Fruit fly (Drosophila melanogaster) whole organism, embryonic: Measurements from ENCODE around the gene nudC.

Source experiments
- Awh ChIP-seq: fragments of 200-800 bp; sonication (Bioruptor generic); IDR thresholded peaks from 2 replicates; pipeline ENCODE4, ENCODE4 v1.3.6; 2022; ENCODE audit warnings: missing biosample characterization, missing genetic modification characterization
- CG1024 ChIP-seq: fragments of 200-800 bp; sonication (Bioruptor generic); IDR thresholded peaks from 2 replicates; pipeline ENCODE4 v1.3.6; 2022; ENCODE audit warnings: missing biosample characterization, missing genetic modification characterization
- CG10462 ChIP-seq: fragments of 200-800 bp; sonication (Bioruptor generic); optimal IDR thresholded peaks from 2 replicates; lab custom pipeline; 2016; ENCODE audit warnings: missing biosample characterization, missing genetic modification characterization
- CG11723 ChIP-seq: fragments of 200-800 bp; sonication (Bioruptor generic); optimal IDR thresholded peaks from 2 replicates; lab custom pipeline; 2017; ENCODE audit warnings: missing biosample characterization, mild to moderate bottlenecking, missing genetic modification characterization
- CG12219 ChIP-seq: fragments of 200-800 bp; sonication (Bioruptor generic); optimal IDR thresholded peaks from 3 replicates; lab custom pipeline; 2018; ENCODE audit warnings: missing biosample characterization, mild to moderate bottlenecking, missing genetic modification characterization
- CG12659 ChIP-seq: fragments of 200-800 bp; sonication (Bioruptor generic); optimal IDR thresholded peaks from 3 replicates; lab custom pipeline; 2017; ENCODE audit warnings: mild to moderate bottlenecking, missing biosample characterization, missing genetic modification reagents, missing genetic modification characterization
- CG15514 ChIP-seq: fragments of 200-800 bp; sonication (Bioruptor generic); optimal IDR thresholded peaks from 3 replicates; lab custom pipeline; 2017; ENCODE audit warnings: missing biosample characterization, missing genetic modification characterization, mild to moderate bottlenecking, moderate library complexity, missing genetic modification reagents
- CG15696 ChIP-seq: fragments of 200-800 bp; sonication (Bioruptor generic); optimal IDR thresholded peaks from 2 replicates; lab custom pipeline; 2019; ENCODE audit warnings: missing biosample characterization, mild to moderate bottlenecking, missing genetic modification characterization, moderate library complexity
- CG17612 ChIP-seq: fragments of 200-800 bp; sonication (Bioruptor generic); IDR thresholded peaks from 2 replicates; pipeline ENCODE4 v1.3.6; 2022; ENCODE audit warnings: missing biosample characterization, missing genetic modification characterization
- CG2875 ChIP-seq: fragments of 200-800 bp; sonication (Bioruptor generic); optimal IDR thresholded peaks from 2 replicates; lab custom pipeline; 2017; ENCODE audit warnings: missing biosample characterization, mild to moderate bottlenecking, missing genetic modification characterization, missing genetic modification reagents
- CG31441 ChIP-seq: fragments of 200-800 bp; sonication (Bioruptor generic); IDR thresholded peaks from 2 replicates; pipeline ENCODE4 v1.3.6; 2022; ENCODE audit warnings: missing biosample characterization, missing genetic modification characterization
- CG33213 ChIP-seq: fragments of 200-800 bp; sonication (Bioruptor generic); optimal IDR thresholded peaks from 3 replicates; lab custom pipeline; 2016; ENCODE audit warnings: missing biosample characterization, missing genetic modification characterization
- CG7556 ChIP-seq: fragments of 200-800 bp; sonication (Bioruptor generic); optimal IDR thresholded peaks from 2 replicates; lab custom pipeline; 2017; ENCODE audit warnings: missing biosample characterization, mild to moderate bottlenecking, missing genetic modification characterization
- CG7839 ChIP-seq: fragments of 200-800 bp; sonication (Bioruptor generic); optimal IDR thresholded peaks from 3 replicates; lab custom pipeline; 2018; ENCODE audit warnings: missing biosample characterization, mild to moderate bottlenecking, missing genetic modification characterization, moderate library complexity
- CG9932 ChIP-seq: fragments of 200-800 bp; sonication (Bioruptor generic); IDR thresholded peaks from 2 replicates; pipeline ENCODE4 v1.3.6; 2022; ENCODE audit warnings: missing biosample characterization, missing genetic modification characterization
- CoRest ChIP-seq: fragments of 200-800 bp; sonication (Bioruptor generic); optimal IDR thresholded peaks from 3 replicates; lab custom pipeline; 2018; ENCODE audit warnings: missing biosample characterization, mild to moderate bottlenecking, missing genetic modification characterization, moderate library complexity
- Dek ChIP-seq: fragments of 200-800 bp; sonication (Bioruptor generic); optimal IDR thresholded peaks from 3 replicates; lab custom pipeline; 2019; ENCODE audit warnings: missing biosample characterization, mild to moderate bottlenecking, missing genetic modification characterization, moderate library complexity
- Drgx ChIP-seq: fragments of 200-800 bp; sonication (Bioruptor generic); IDR thresholded peaks from 2 replicates; pipeline ENCODE4 v1.3.6; 2022; ENCODE audit warnings: missing biosample characterization, missing genetic modification characterization
- E2f2 ChIP-seq: fragments of 200-800 bp; sonication (Bioruptor generic); IDR thresholded peaks from 2 replicates; pipeline ENCODE4 v1.3.6; 2022; ENCODE audit warnings: missing biosample characterization, missing genetic modification characterization
- Eip74EF ChIP-seq, 2 experiments: fragments of 200-800 bp in 1 of 2; fragments of >200 bp in 1 of 2; sonication (Bioruptor generic) in 1 of 2; optimal IDR thresholded peaks; 2 replicates each; lab custom pipeline; 2017 to 2019; ENCODE audit warnings: missing biosample characterization in 2 of 2, missing genetic modification characterization in 2 of 2, mild to moderate bottlenecking in 1 of 2, moderate library complexity in 1 of 2
- H2.0 ChIP-seq: fragments of 200-800 bp; sonication (Bioruptor generic); IDR thresholded peaks from 2 replicates; pipeline ENCODE4 v1.3.6; 2022; ENCODE audit warnings: missing biosample characterization, missing genetic modification characterization
- HLH4C ChIP-seq: fragments of 200-800 bp; sonication (Bioruptor generic); IDR thresholded peaks from 3 replicates; pipeline ENCODE4 v1.3.6; 2022; ENCODE audit warnings: missing biosample characterization, missing genetic modification characterization; ENCODE audit not compliant: partially characterized antibody
- Jarid2 ChIP-seq: fragments of 200-800 bp; sonication (Bioruptor generic); optimal IDR thresholded peaks from 3 replicates; lab custom pipeline; 2017; ENCODE audit warnings: mild to moderate bottlenecking, missing biosample characterization, missing genetic modification reagents, missing genetic modification characterization
- Lim3 ChIP-seq: fragments of 200-800 bp; sonication (Bioruptor generic); IDR thresholded peaks from 2 replicates; pipeline ENCODE4 v1.3.6; 2022; ENCODE audit warnings: missing biosample characterization, missing genetic modification characterization
- Meics ChIP-seq: fragments of 200-800 bp; sonication (Bioruptor generic); optimal IDR thresholded peaks from 2 replicates; lab custom pipeline; 2017; ENCODE audit warnings: missing biosample characterization, mild to moderate bottlenecking, missing genetic modification characterization
- Neu2 ChIP-seq: fragments of 200-800 bp; sonication (Bioruptor generic); optimal IDR thresholded peaks from 3 replicates; lab custom pipeline; 2016; ENCODE audit warnings: missing biosample characterization, missing genetic modification characterization, borderline replicate concordance
- Sry-β ChIP-seq: fragments of 200-800 bp; sonication (Bioruptor generic); optimal IDR thresholded peaks from 2 replicates; lab custom pipeline; 2018; ENCODE audit warnings: missing biosample characterization, mild to moderate bottlenecking, missing genetic modification characterization, moderate library complexity
- Xrp1 ChIP-seq: fragments of 200-800 bp; sonication (Bioruptor generic); IDR thresholded peaks from 2 replicates; pipeline ENCODE4 v1.3.6; 2022; ENCODE audit warnings: missing biosample characterization, missing genetic modification characterization
- amos ChIP-seq: fragments of 200-800 bp; sonication (Bioruptor generic); IDR thresholded peaks from 2 replicates; pipeline ENCODE4 v1.3.6; 2022; ENCODE audit warnings: missing biosample characterization, missing genetic modification characterization; ENCODE audit not compliant: partially characterized antibody
- bcd ChIP-seq: fragments of 200-800 bp; sonication (Bioruptor generic); optimal IDR thresholded peaks from 2 replicates; lab custom pipeline; 2017; ENCODE audit warnings: missing biosample characterization, mild to moderate bottlenecking, missing genetic modification characterization
- crol ChIP-seq: fragments of 200-800 bp; sonication (Bioruptor generic); IDR thresholded peaks from 2 replicates; pipeline ENCODE4 v1.3.6; 2022; ENCODE audit warnings: missing biosample characterization, missing genetic modification characterization
- dmrt11E ChIP-seq: fragments of 200-800 bp; sonication (Bioruptor generic); optimal IDR thresholded peaks from 3 replicates; lab custom pipeline; 2018; ENCODE audit warnings: missing biosample characterization, mild to moderate bottlenecking, missing genetic modification characterization, moderate library complexity
- gem ChIP-seq: fragments of 200-800 bp; sonication (Bioruptor generic); optimal IDR thresholded peaks from 2 replicates; lab custom pipeline; 2019; ENCODE audit warnings: missing biosample characterization, mild to moderate bottlenecking, missing genetic modification characterization, moderate library complexity
- hkb ChIP-seq, 2 experiments: fragments of 200-800 bp in 1 of 2; fragments of >200 bp in 1 of 2; sonication (Bioruptor generic) in 1 of 2; IDR thresholded peaks in 1 of 2; optimal IDR thresholded peaks in 1 of 2; 2 replicates each; pipeline versions ENCODE4 v1.3.6 to Lab custom; 2017 to 2022; ENCODE audit warnings: missing biosample characterization in 1 of 2, missing genetic modification characterization in 1 of 2
- lilli ChIP-seq: fragments of 200-800 bp; sonication (Bioruptor generic); optimal IDR thresholded peaks from 3 replicates; lab custom pipeline; 2016; ENCODE audit warnings: missing biosample characterization, missing genetic modification characterization
- lmd ChIP-seq: fragments of 200-800 bp; sonication (Bioruptor generic); IDR thresholded peaks from 2 replicates; pipeline ENCODE4 v1.3.6; 2022; ENCODE audit warnings: missing biosample characterization, missing genetic modification characterization
- lov ChIP-seq, 2 experiments: fragments of 200-800 bp in 1 of 2; fragments of >200 bp in 1 of 2; sonication (Bioruptor generic) in 1 of 2; IDR thresholded peaks in 1 of 2; optimal IDR thresholded peaks in 1 of 2; 2 replicates in 1 of 2; 3 replicates in 1 of 2; pipeline versions ENCODE4 v1.3.6 to Lab custom; 2017 to 2022; ENCODE audit warnings: missing biosample characterization in 1 of 2, missing genetic modification characterization in 1 of 2
- mld ChIP-seq: fragments of 200-800 bp; sonication (Bioruptor generic); IDR thresholded peaks from 3 replicates; pipeline ENCODE4 v1.3.6; 2022; ENCODE audit warnings: missing biosample characterization, missing genetic modification characterization; ENCODE audit not compliant: partially characterized antibody
- nerfin-1 ChIP-seq: fragments of 200-800 bp; sonication (Bioruptor generic); optimal IDR thresholded peaks from 3 replicates; lab custom pipeline; 2019; ENCODE audit warnings: missing biosample characterization, mild to moderate bottlenecking, missing genetic modification characterization, moderate library complexity
- pan ChIP-seq, 4 experiments: fragments of >200 bp in 3 of 4; fragments of 200-800 bp in 1 of 4; sonication (Bioruptor generic) in 1 of 4; optimal IDR thresholded peaks in 3 of 4; IDR thresholded peaks in 1 of 4; 2 replicates each; pipeline versions ENCODE4 v1.3.6 to Lab custom; 2017 to 2022; ENCODE audit warnings: missing biosample characterization in 2 of 4, missing genetic modification characterization in 2 of 4, mixed read lengths in 1 of 4
- pfk ChIP-seq: fragments of 200-800 bp; sonication (Bioruptor generic); optimal IDR thresholded peaks from 2 replicates; lab custom pipeline; 2018; ENCODE audit warnings: missing biosample characterization, mild to moderate bottlenecking, missing genetic modification characterization, moderate library complexity
- pum ChIP-seq: fragments of 200-800 bp; sonication (Bioruptor generic); optimal IDR thresholded peaks from 2 replicates; lab custom pipeline; 2016; ENCODE audit warnings: missing biosample characterization, missing genetic modification characterization
- pzg ChIP-seq: fragments of 200-800 bp; sonication (Bioruptor generic); optimal IDR thresholded peaks from 3 replicates; lab custom pipeline; 2018; ENCODE audit warnings: missing biosample characterization, mild to moderate bottlenecking, missing genetic modification characterization, moderate library complexity
- shn ChIP-seq: fragments of 200-800 bp; sonication (Bioruptor generic); optimal IDR thresholded peaks from 3 replicates; lab custom pipeline; 2016; ENCODE audit warnings: missing biosample characterization, missing genetic modification characterization
- stwl ChIP-seq: fragments of 200-800 bp; sonication (Bioruptor generic); optimal IDR thresholded peaks from 3 replicates; lab custom pipeline; 2018; ENCODE audit warnings: missing biosample characterization, mild to moderate bottlenecking, missing genetic modification characterization, moderate library complexity
- tap ChIP-seq: fragments of 200-800 bp; optimal IDR thresholded peaks from 3 replicates; lab custom pipeline; 2019; ENCODE audit warnings: missing biosample characterization, mild to moderate bottlenecking, missing genetic modification characterization, moderate library complexity
- unc-4 ChIP-seq: fragments of 200-800 bp; sonication (Bioruptor generic); IDR thresholded peaks from 2 replicates; pipeline ENCODE4 v1.3.6; 2022; ENCODE audit warnings: missing biosample characterization, missing genetic modification characterization; ENCODE audit not compliant: partially characterized antibody
- zfh1 ChIP-seq: fragments of 200-800 bp; sonication (Bioruptor generic); IDR thresholded peaks from 3 replicates; pipeline ENCODE4 v1.3.6; 2022; ENCODE audit warnings: missing biosample characterization, missing genetic modification characterization

nudC gene

DNA sequence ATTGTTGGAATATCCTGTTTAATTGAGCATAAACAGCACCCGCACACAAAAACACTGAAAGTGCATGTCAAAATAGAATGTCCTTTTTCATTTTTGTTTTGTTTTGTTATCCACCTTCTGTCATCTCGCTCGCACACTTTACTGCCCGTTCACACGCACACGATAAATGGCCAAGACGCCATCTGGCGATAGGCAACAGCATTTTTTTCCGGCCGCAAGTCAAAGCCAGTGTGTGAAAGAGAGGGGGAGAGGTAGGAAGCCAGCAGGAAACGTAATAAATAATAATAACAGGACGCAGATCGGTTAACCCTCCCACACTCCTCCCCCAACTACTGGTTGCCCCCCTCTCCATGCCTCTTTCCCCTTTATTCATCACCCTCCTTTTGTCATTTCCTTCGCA is 34.9 kb upstream of the nudC start (continued):
- no peak for TF ChIP-seq lov (optimal IDR thresholded peaks at IDR 0.05; lab: Kevin White, UChicago)
- peak; percentile 57; the same call in 1 of the 3 replicates for TF ChIP-seq lov (GFP tag; IDR thresholded peaks at IDR 0.05; lab: Robert Waterston, UW)
- peak; percentile 85 for TF ChIP-seq crol (GFP tag; lab: Robert Waterston, UW)
- peak; percentile 60 for TF ChIP-seq nerfin-1 (tag; lab: Kevin White, UChicago)
- TF ChIP-seq CG31441 (GFP tag; lab: Robert Waterston, UW) = peak; percentile 8; the same call in 1 of the 2 replicates
- TF ChIP-seq CG7839 = no peak
- no peak for TF ChIP-seq Sry-β (GFP tag; lab: Kevin White, UChicago)
- no peak for TF ChIP-seq mld (GFP tag; lab: Robert Waterston, UW)
- TF ChIP-seq Meics = peak; percentile 32
- peak; percentile 15 for TF ChIP-seq CG33213 (GFP tag; lab: Kevin White, UChicago)
- TF ChIP-seq pzg (GFP tag; lab: Kevin White, UChicago) = no peak
- no peak for TF ChIP-seq pum
- no peak for TF ChIP-seq E2f2 (GFP tag; lab: Robert Waterston, UW)
- peak; percentile 12 for TF ChIP-seq CG15514 (GFP tag; lab: Kevin White, UChicago)
- no peak for TF ChIP-seq Eip74EF (GFP tag; optimal IDR thresholded peaks at IDR 0.05; lab: Kevin White, UChicago)
- no peak for TF ChIP-seq pfk (GFP tag; lab: Kevin White, UChicago)
- no peak for TF ChIP-seq dmrt11E (tag; lab: Kevin White, UChicago)
- no peak for TF ChIP-seq CG7556
- TF ChIP-seq Lim3 (GFP tag; lab: Robert Waterston, UW) = no peak
- no peak for TF ChIP-seq Neu2 (GFP tag; lab: Kevin White, UChicago)
- no peak for TF ChIP-seq Drgx
- peak; percentile 21 for TF ChIP-seq CG10462 (GFP tag; lab: Kevin White, UChicago)
- no peak for TF ChIP-seq CG12659 (GFP tag; lab: Kevin White, UChicago)
- TF ChIP-seq CG9932 (GFP tag; lab: Robert Waterston, UW) = no peak
- TF ChIP-seq CG11723 (GFP tag; lab: Kevin White, UChicago) = peak; percentile 17
- no peak for TF ChIP-seq hkb (optimal IDR thresholded peaks at IDR 0.05; lab: Kevin White, UChicago)
- TF ChIP-seq hkb (GFP tag; IDR thresholded peaks at IDR 0.05; lab: Robert Waterston, UW) = peak; percentile 29; the same call in 1 of the 2 replicates
- no peak for TF ChIP-seq Dek (tag; lab: Kevin White, UChicago)
- TF ChIP-seq zfh1 = 0 out of 3 replicates have a peak, but pooled peaks have one; percentile 30
- no peak for TF ChIP-seq CG15696 (tag; lab: Kevin White, UChicago)
- no peak for TF ChIP-seq unc-4 (GFP tag; lab: Robert Waterston, UW)
- peak; percentile 34; the same call in 1 of the 2 replicates for TF ChIP-seq Awh (GFP tag; lab: Robert Waterston, UW)
- TF ChIP-seq CG1024 (GFP tag; lab: Robert Waterston, UW) = no peak
- TF ChIP-seq Jarid2 (GFP tag; lab: Kevin White, UChicago) = peak; percentile 35
- TF ChIP-seq bcd = no peak
- TF ChIP-seq tap = no peak
- peak; percentile 29 for TF ChIP-seq CG12219
- 0 out of 2 replicates have a peak, but pooled peaks have one; percentile 19 for TF ChIP-seq Xrp1 (GFP tag; lab: Robert Waterston, UW)
- no peak for TF ChIP-seq pan (optimal IDR thresholded peaks at IDR 0.05; lab: Kevin White, UChicago)
- TF ChIP-seq pan (GFP tag; optimal IDR thresholded peaks at IDR 0.05 in 1 of 2, IDR thresholded peaks at IDR 0.05 in 1 of 2) = no peak
- no peak for TF ChIP-seq H2.0 (GFP tag; lab: Robert Waterston, UW)
- peak; percentile 3 for TF ChIP-seq CG2875 (GFP tag; lab: Kevin White, UChicago)
- no peak for TF ChIP-seq gem (tag; lab: Kevin White, UChicago)
- no peak for TF ChIP-seq lilli (GFP tag; lab: Kevin White, UChicago)
- no peak for TF ChIP-seq CoRest
- TF ChIP-seq amos = no peak
- TF ChIP-seq shn (GFP tag; lab: Kevin White, UChicago) = peak; percentile 39
- TF ChIP-seq CG17612 (GFP tag; lab: Robert Waterston, UW) = no peak
- no peak for TF ChIP-seq HLH4C (GFP tag; lab: Robert Waterston, UW)
- no peak for TF ChIP-seq lmd (GFP tag; lab: Robert Waterston, UW)
- TF ChIP-seq stwl (tag; lab: Kevin White, UChicago) = peak; percentile 24
